Worm (Caenorhabditis elegans) whole organism, L1 larva: ENCODE measurements around the gene F40D4.13.

Source experiments
- efl-3 ChIP-seq: fragments of 200-800 bp; sonication (Bioruptor generic); optimal IDR thresholded peaks from 2 replicates; lab custom pipeline; 2018; ENCODE audit warnings: mild to moderate bottlenecking, missing genetic modification characterization, missing compliant biosample characterization
- lin-14 ChIP-seq: fragments of 200-800 bp; sonication (Bioruptor generic); optimal IDR thresholded peaks from 2 replicates; lab custom pipeline; 2018; ENCODE audit warnings: mild to moderate bottlenecking, missing genetic modification characterization, moderate library complexity, missing compliant biosample characterization
- nhr-237 ChIP-seq: fragments of 150-350 bp; optimal IDR thresholded peaks from 2 replicates; lab custom pipeline; 2014; ENCODE audit warnings: missing biosample characterization, missing genetic modification characterization

- TF ChIP-seq efl-3 (GFP tag; lab: Kevin White, UChicago): no peak
- TF ChIP-seq nhr-237 (tag; lab: Kevin White, UChicago): no peak
- TF ChIP-seq lin-14 (GFP tag; lab: Kevin White, UChicago): no peak
Observed at ce11 chrV:17182045-17182444, 25.0 kb upstream of the F40D4.13 start, which contains the start of gene srh-159.
